Fruit fly (Drosophila melanogaster) whole organism, prepupa: Measurements from ENCODE around the gene CAH2.

Source experiments
- Blimp-1 ChIP-seq: fragments of 200-800 bp; sonication (Bioruptor generic); optimal IDR thresholded peaks from 3 replicates; lab custom pipeline; 2017; ENCODE audit warnings: missing biosample characterization, missing genetic modification characterization, mild to moderate bottlenecking, moderate library complexity, missing genetic modification reagents
- CG10631 ChIP-seq: fragments of 200-800 bp; sonication (Bioruptor generic); optimal IDR thresholded peaks from 2 replicates; lab custom pipeline; 2016; ENCODE audit warnings: missing biosample characterization, missing genetic modification characterization
- CG10669 ChIP-seq: fragments of 200-800 bp; sonication (Bioruptor generic); optimal IDR thresholded peaks from 3 replicates; lab custom pipeline; 2018; ENCODE audit warnings: missing biosample characterization, mild to moderate bottlenecking, missing genetic modification characterization, moderate library complexity
- CG11294 ChIP-seq: fragments of 200-800 bp; sonication (Bioruptor generic); IDR thresholded peaks from 2 replicates; pipeline ENCODE4 v1.3.6; 2022; ENCODE audit warnings: missing biosample characterization, missing genetic modification characterization
- CG11762 ChIP-seq: fragments of 200-800 bp; sonication (Bioruptor generic); optimal IDR thresholded peaks from 3 replicates; lab custom pipeline; 2016; ENCODE audit warnings: missing biosample characterization, missing genetic modification characterization; ENCODE audit not compliant: insufficient read depth
- CG11902 ChIP-seq: fragments of 200-800 bp; sonication (Bioruptor generic); optimal IDR thresholded peaks from 3 replicates; lab custom pipeline; 2016; ENCODE audit warnings: missing biosample characterization, missing genetic modification characterization
- CG15336 ChIP-seq: fragments of 200-800 bp; sonication (Bioruptor generic); IDR thresholded peaks from 2 replicates; pipeline ENCODE4 v1.3.6; 2022; ENCODE audit warnings: missing biosample characterization, missing genetic modification characterization
- CG1621 ChIP-seq: fragments of 200-800 bp; sonication (Bioruptor generic); optimal IDR thresholded peaks from 3 replicates; lab custom pipeline; 2018; ENCODE audit warnings: missing biosample characterization, mild to moderate bottlenecking, missing genetic modification characterization
- CG16779 ChIP-seq: fragments of 200-800 bp; sonication (Bioruptor generic); optimal IDR thresholded peaks from 3 replicates; lab custom pipeline; 2017; ENCODE audit warnings: missing biosample characterization, mild to moderate bottlenecking, missing genetic modification characterization
- CG3032 ChIP-seq: fragments of 200-800 bp; optimal IDR thresholded peaks from 2 replicates; lab custom pipeline; 2019; ENCODE audit warnings: missing biosample characterization, mild to moderate bottlenecking, missing genetic modification characterization, moderate library complexity
- CG32006 ChIP-seq: fragments of 200-800 bp; sonication (Bioruptor generic); optimal IDR thresholded peaks from 3 replicates; lab custom pipeline; 2017; ENCODE audit warnings: missing biosample characterization, mild to moderate bottlenecking, missing genetic modification characterization
- CG3919 ChIP-seq: fragments of 200-800 bp; sonication (Bioruptor generic); optimal IDR thresholded peaks from 3 replicates; lab custom pipeline; 2016; ENCODE audit warnings: missing biosample characterization, missing genetic modification characterization
- CG4318 ChIP-seq: fragments of 200-800 bp; sonication (Bioruptor generic); optimal IDR thresholded peaks from 3 replicates; lab custom pipeline; 2017; ENCODE audit warnings: missing biosample characterization, mild to moderate bottlenecking, missing genetic modification characterization
- CG6163 ChIP-seq: fragments of 200-800 bp; sonication (Bioruptor generic); IDR thresholded peaks from 3 replicates; pipeline ENCODE4 v1.3.6; 2022; ENCODE audit warnings: missing biosample characterization, missing genetic modification characterization
- CG6276 ChIP-seq: fragments of 200-800 bp; sonication (Bioruptor generic); optimal IDR thresholded peaks from 2 replicates; lab custom pipeline; 2017; ENCODE audit warnings: missing biosample characterization, mild to moderate bottlenecking, missing genetic modification characterization
- CG6792 ChIP-seq: fragments of 200-800 bp; sonication (Bioruptor generic); optimal IDR thresholded peaks from 3 replicates; lab custom pipeline; 2016; ENCODE audit warnings: missing biosample characterization, missing genetic modification characterization
- CG6808 ChIP-seq: fragments of 200-800 bp; sonication (Bioruptor generic); optimal IDR thresholded peaks from 3 replicates; lab custom pipeline; 2017; ENCODE audit warnings: missing biosample characterization, missing genetic modification characterization, mild to moderate bottlenecking, moderate library complexity, missing genetic modification reagents
- CG7368 ChIP-seq: fragments of 200-800 bp; sonication (Bioruptor generic); optimal IDR thresholded peaks from 3 replicates; lab custom pipeline; 2016; ENCODE audit warnings: missing biosample characterization, missing genetic modification characterization
- CG8119 ChIP-seq: fragments of 200-800 bp; sonication (Bioruptor generic); IDR thresholded peaks from 3 replicates; pipeline ENCODE4 v1.3.6; 2022; ENCODE audit warnings: missing biosample characterization, missing genetic modification characterization
- CG8319 ChIP-seq: fragments of 200-800 bp; sonication (Bioruptor generic); optimal IDR thresholded peaks from 3 replicates; lab custom pipeline; 2016; ENCODE audit warnings: missing biosample characterization, missing genetic modification characterization
- CG8632 ChIP-seq: fragments of 200-800 bp; sonication (Bioruptor generic); optimal IDR thresholded peaks from 3 replicates; lab custom pipeline; 2016; ENCODE audit warnings: missing biosample characterization, missing genetic modification characterization
- CG9139 ChIP-seq: fragments of 200-800 bp; sonication (Bioruptor generic); optimal IDR thresholded peaks from 3 replicates; lab custom pipeline; 2017; ENCODE audit warnings: missing biosample characterization, mild to moderate bottlenecking, missing genetic modification characterization
- Eip75B ChIP-seq: fragments of 200-800 bp; sonication (Bioruptor generic); optimal IDR thresholded peaks from 3 replicates; lab custom pipeline; 2016; ENCODE audit warnings: missing biosample characterization, missing genetic modification characterization
- Eip78C ChIP-seq: fragments of 200-800 bp; sonication (Bioruptor generic); peaks from one replicate; lab custom pipeline; 2016; ENCODE audit warnings: missing biosample characterization, missing genetic modification characterization
- Eip93F ChIP-seq: fragments of 200-800 bp; sonication (Bioruptor generic); optimal IDR thresholded peaks from 2 replicates; lab custom pipeline; 2016; ENCODE audit warnings: missing biosample characterization, mild to moderate bottlenecking, missing genetic modification characterization
- Ets96B ChIP-seq: fragments of 200-800 bp; optimal IDR thresholded peaks from 2 replicates; lab custom pipeline; 2019; ENCODE audit warnings: missing biosample characterization, mild to moderate bottlenecking, missing genetic modification characterization, moderate library complexity
- Hr38 ChIP-seq: sonication (Bioruptor generic); optimal IDR thresholded peaks from 2 replicates; lab custom pipeline; 2016; ENCODE audit warnings: missing biosample characterization, missing genetic modification characterization
- Hr39 ChIP-seq: fragments of 200-800 bp; sonication (Bioruptor generic); optimal IDR thresholded peaks from 2 replicates; lab custom pipeline; 2016; ENCODE audit warnings: missing biosample characterization, missing genetic modification characterization
- Hr4 ChIP-seq: fragments of 200-800 bp; sonication (Bioruptor generic); optimal IDR thresholded peaks from 3 replicates; lab custom pipeline; 2016; ENCODE audit warnings: missing biosample characterization, missing genetic modification characterization
- Lpt ChIP-seq: fragments of 200-800 bp; sonication (Bioruptor generic); optimal IDR thresholded peaks from 3 replicates; lab custom pipeline; 2016; ENCODE audit warnings: missing biosample characterization, missing genetic modification characterization
- OdsH ChIP-seq: fragments of 200-800 bp; sonication (Bioruptor generic); optimal IDR thresholded peaks from 3 replicates; lab custom pipeline; 2016; ENCODE audit warnings: missing biosample characterization, missing genetic modification characterization
- Sox102F ChIP-seq: fragments of 200-800 bp; sonication (Bioruptor generic); optimal IDR thresholded peaks from 2 replicates; lab custom pipeline; 2016; ENCODE audit warnings: missing biosample characterization, mild to moderate bottlenecking, missing genetic modification characterization
- Sox15 ChIP-seq: fragments of 200-800 bp; sonication (Bioruptor generic); optimal IDR thresholded peaks from 3 replicates; lab custom pipeline; 2016; ENCODE audit warnings: missing biosample characterization, missing genetic modification characterization
- achi ChIP-seq: fragments of 200-800 bp; sonication (Bioruptor generic); optimal IDR thresholded peaks from 3 replicates; lab custom pipeline; 2016; ENCODE audit warnings: missing biosample characterization, missing genetic modification characterization
- cyc ChIP-seq: fragments of 200-800 bp; sonication (Bioruptor generic); optimal IDR thresholded peaks from 3 replicates; lab custom pipeline; 2016; ENCODE audit warnings: missing biosample characterization, missing genetic modification characterization
- dac ChIP-seq: fragments of 200-800 bp; sonication (Bioruptor generic); optimal IDR thresholded peaks from 2 replicates; lab custom pipeline; 2017; ENCODE audit warnings: missing biosample characterization, mild to moderate bottlenecking, missing genetic modification characterization
- dsx ChIP-seq: fragments of 200-800 bp; optimal IDR thresholded peaks from 3 replicates; lab custom pipeline; 2019; ENCODE audit warnings: missing biosample characterization, mild to moderate bottlenecking, missing genetic modification characterization, moderate library complexity; ENCODE audit not compliant: poor library complexity, severe bottlenecking
- eg ChIP-seq: fragments of 200-800 bp; sonication (Bioruptor generic); IDR thresholded peaks from 3 replicates; pipeline ENCODE4 v1.3.6; 2022; ENCODE audit warnings: missing biosample characterization, missing genetic modification characterization
- esn ChIP-seq: fragments of 200-800 bp; sonication (Bioruptor generic); optimal IDR thresholded peaks from 2 replicates; lab custom pipeline; 2016; ENCODE audit warnings: missing biosample characterization, mild to moderate bottlenecking, missing genetic modification characterization, moderate library complexity
- fd59A ChIP-seq: fragments of 200-800 bp; sonication (Bioruptor generic); optimal IDR thresholded peaks from 2 replicates; lab custom pipeline; 2017; ENCODE audit warnings: missing biosample characterization, mild to moderate bottlenecking, missing genetic modification characterization, missing genetic modification reagents
- fd85E ChIP-seq: fragments of 200-800 bp; sonication (Bioruptor generic); optimal IDR thresholded peaks from 3 replicates; lab custom pipeline; 2016; ENCODE audit warnings: missing biosample characterization, missing genetic modification characterization
- lz ChIP-seq: fragments of 200-800 bp; sonication (Bioruptor generic); optimal IDR thresholded peaks from 3 replicates; lab custom pipeline; 2016; ENCODE audit warnings: missing biosample characterization, missing genetic modification characterization
- net ChIP-seq: fragments of 200-800 bp; sonication (Bioruptor generic); optimal IDR thresholded peaks from 3 replicates; lab custom pipeline; 2016; ENCODE audit warnings: missing biosample characterization, missing genetic modification characterization
- spab ChIP-seq: fragments of 200-800 bp; sonication (Bioruptor generic); optimal IDR thresholded peaks from 2 replicates; lab custom pipeline; 2017; ENCODE audit warnings: missing biosample characterization, mild to moderate bottlenecking, missing genetic modification characterization, missing genetic modification reagents
- svp ChIP-seq: fragments of 200-800 bp; sonication (Bioruptor generic); peaks from one replicate; lab custom pipeline; 2016; ENCODE audit warnings: missing biosample characterization, missing genetic modification characterization
- topi ChIP-seq: fragments of 200-800 bp; sonication (Bioruptor generic); optimal IDR thresholded peaks from 3 replicates; lab custom pipeline; 2016; ENCODE audit warnings: missing biosample characterization, missing genetic modification characterization

The CAH2 gene

dm6 chr3L:12136630-12137029 lies 40.8 kb upstream of the CAH2 start, which contains the start of the genes CG5645 and Atg12 (continued):
- TF ChIP-seq CG11902 (GFP tag; lab: Kevin White, UChicago) (peak; percentile 30), CG8119 (peak; percentile 15; the same call in 1 of the 3 replicates), esn (GFP tag; lab: Kevin White, UChicago) (peak; percentile 80), CG8319 (GFP tag; lab: Kevin White, UChicago) (peak; percentile 14), CG6163 (GFP tag; lab: Robert Waterston, UW) (no peak), CG6792 (GFP tag; lab: Kevin White, UChicago) (peak; percentile 52), Eip78C (GFP tag; lab: Kevin White, UChicago) (peak; percentile 92), lz (GFP tag; lab: Kevin White, UChicago) (peak; percentile 61), dsx (GFP tag; lab: Kevin White, UChicago) (peak; percentile 69), CG1621 (no peak), CG10669 (GFP tag; lab: Kevin White, UChicago) (peak; percentile 69), CG9139 (GFP tag; lab: Kevin White, UChicago) (no peak), CG15336 (GFP tag; lab: Robert Waterston, UW) (peak; percentile 48), spab (GFP tag; lab: Kevin White, UChicago) (no peak)
- TF ChIP-seq, all 60 proteins: peak for 40

- no peak for TF ChIP-seq CG4318 (GFP tag; lab: Kevin White, UChicago)
- TF ChIP-seq Blimp-1 (GFP tag; lab: Kevin White, UChicago) = no peak
- TF ChIP-seq Sox102F = peak; percentile 76
- TF ChIP-seq CG3032 (tag; lab: Kevin White, UChicago) = peak; percentile 79
- peak; percentile 4 for TF ChIP-seq dac (GFP tag; lab: Kevin White, UChicago)
- no peak for TF ChIP-seq fd85E (GFP tag; lab: Kevin White, UChicago)
- peak; percentile 52 for TF ChIP-seq CG6808 (GFP tag; lab: Kevin White, UChicago)
- TF ChIP-seq topi (GFP tag; lab: Kevin White, UChicago) = peak; percentile 75
- TF ChIP-seq Hr38 (GFP tag; lab: Kevin White, UChicago) = no peak
- TF ChIP-seq CG7368 (GFP tag; lab: Kevin White, UChicago) = peak; percentile 43
- peak; percentile 77 for TF ChIP-seq achi (GFP tag; lab: Kevin White, UChicago)
- TF ChIP-seq dsx (GFP tag; lab: Kevin White, UChicago) = peak; percentile 66
- TF ChIP-seq Lpt = peak; percentile 28
- peak; percentile 67; the same call in 2 of the 3 replicates for TF ChIP-seq eg
- TF ChIP-seq Hr4 = peak; percentile 76
- peak; percentile 85 for TF ChIP-seq lz (GFP tag; lab: Kevin White, UChicago)
- no peak for TF ChIP-seq CG16779 (tag; lab: Kevin White, UChicago)
- peak; percentile 5 for TF ChIP-seq CG1621
- TF ChIP-seq Eip78C (GFP tag; lab: Kevin White, UChicago) = peak; percentile 79
- no peak for TF ChIP-seq CG9139 (GFP tag; lab: Kevin White, UChicago)
- TF ChIP-seq CG8632 (GFP tag; lab: Kevin White, UChicago) = peak; percentile 21
- TF ChIP-seq net (GFP tag; lab: Kevin White, UChicago) = peak; percentile 54
- peak; percentile 84 for TF ChIP-seq Hr39
- peak; percentile 76 for TF ChIP-seq cyc (GFP tag; lab: Kevin White, UChicago)
- no peak for TF ChIP-seq CG6276 (GFP tag; lab: Kevin White, UChicago)
- TF ChIP-seq CG32006 (GFP tag; lab: Kevin White, UChicago) = peak; percentile 67
- 0 out of 3 replicates have a peak, but pooled peaks have one; percentile 32 for TF ChIP-seq CG6163 (GFP tag; lab: Robert Waterston, UW)
- peak; percentile 69 for TF ChIP-seq CG10669 (GFP tag; lab: Kevin White, UChicago)
- peak; percentile 78 for TF ChIP-seq CG3919
- TF ChIP-seq CG11294 (GFP tag; lab: Robert Waterston, UW) = peak; percentile 62; the same call in 1 of the 2 replicates
- TF ChIP-seq Eip75B (GFP tag; lab: Kevin White, UChicago) = peak; percentile 66
- TF ChIP-seq svp (GFP tag; lab: Kevin White, UChicago) = peak; percentile 92
- peak; percentile 48 for TF ChIP-seq CG11762 (GFP tag; lab: Kevin White, UChicago)
- TF ChIP-seq fd59A (GFP tag; lab: Kevin White, UChicago) = peak; percentile 52
- TF ChIP-seq OdsH (GFP tag; lab: Kevin White, UChicago) = peak; percentile 79
- TF ChIP-seq CG10631 (GFP tag; lab: Kevin White, UChicago) = peak; percentile 80
- peak; percentile 64 for TF ChIP-seq Ets96B (tag; lab: Kevin White, UChicago)
- peak; percentile 41 for TF ChIP-seq Eip93F (GFP tag; lab: Kevin White, UChicago)
- peak; percentile 54 for TF ChIP-seq CG8319 (GFP tag; lab: Kevin White, UChicago)
- peak; percentile 75 for TF ChIP-seq Sox15 (GFP tag; lab: Kevin White, UChicago)
These were observed 39.1 kb upstream of the CAH2 start, which contains the start of the genes ND-SGDH and RhoGAP68F for dm6 chr3L:12138113-12138899. TSS of gene ND-SGDH (minus strand) at chr3L:12138584. TSS of gene RhoGAP68F (plus strand) at chr3L:12138868.
